Worm (Caenorhabditis elegans) whole organism, late embryonic: ENCODE measurements around the gene odd-2.

Experiments used
- K02D7.2 ChIP-seq: sonication (generic microtip); optimal IDR thresholded peaks from 2 replicates; lab custom pipeline; 2017; ENCODE audit warnings: mild to moderate bottlenecking, missing genetic modification characterization, missing compliant biosample characterization
- nhr-11 ChIP-seq: fragments of 150-350 bp; optimal IDR thresholded peaks from 2 replicates; lab custom pipeline; 2014; ENCODE audit warnings: missing biosample characterization, missing genetic modification characterization
- unc-55 ChIP-seq: sonication (generic microtip); optimal IDR thresholded peaks from 2 replicates; lab custom pipeline; 2017; ENCODE audit warnings: missing biosample characterization, missing genetic modification reagents, missing genetic modification characterization

ce11 chrX:6167376-6167775 lies 7.0 kb upstream of the odd-2 start:
- TF ChIP-seq K02D7.2 (tag; lab: Kevin White, UChicago) (no peak), nhr-11 (tag; lab: Kevin White, UChicago) (no peak), unc-55 (GFP tag; lab: Kevin White, UChicago) (no peak)
